Fruit fly (Drosophila melanogaster) whole organism, embryonic: ENCODE measurements around the gene Oatp74D.
A peak's percentile ranks its signal among the peaks of the same experiment; 100 is the strongest.

Source experiments
- Adf1 ChIP-seq: fragments of 200-800 bp; sonication (Bioruptor generic); IDR thresholded peaks from 2 replicates; pipeline ENCODE4 v1.3.6; 2022; ENCODE audit warnings: missing biosample characterization, missing genetic modification characterization
- B-H1 ChIP-seq: fragments of 200-800 bp; sonication (Bioruptor generic); IDR thresholded peaks from 3 replicates; pipeline ENCODE4 v1.3.6; 2022; ENCODE audit warnings: missing biosample characterization, missing genetic modification characterization
- CG10979 ChIP-seq: fragments of 200-800 bp; sonication (Bioruptor generic); optimal IDR thresholded peaks from 2 replicates; lab custom pipeline; 2018; ENCODE audit warnings: missing biosample characterization, mild to moderate bottlenecking, missing genetic modification characterization, moderate library complexity
- CG12104 ChIP-seq: fragments of 200-800 bp; sonication (Bioruptor generic); optimal IDR thresholded peaks from 3 replicates; lab custom pipeline; 2016; ENCODE audit warnings: missing biosample characterization, missing genetic modification characterization
- CG12942 ChIP-seq: fragments of 200-800 bp; sonication (Bioruptor generic); optimal IDR thresholded peaks from 3 replicates; lab custom pipeline; 2016; ENCODE audit warnings: missing biosample characterization, missing genetic modification characterization
- CG13775 ChIP-seq: fragments of 200-800 bp; sonication (Bioruptor generic); optimal IDR thresholded peaks from 3 replicates; lab custom pipeline; 2017; ENCODE audit warnings: missing biosample characterization, mild to moderate bottlenecking, missing genetic modification characterization
- CG13894 ChIP-seq: fragments of 200-800 bp; sonication (Bioruptor generic); optimal IDR thresholded peaks from 3 replicates; lab custom pipeline; 2018; ENCODE audit warnings: missing biosample characterization, mild to moderate bottlenecking, missing genetic modification characterization, moderate library complexity
- CG14441 ChIP-seq: fragments of 200-800 bp; sonication (Bioruptor generic); IDR thresholded peaks from 2 replicates; pipeline ENCODE4 v1.3.6; 2022; ENCODE audit warnings: missing biosample characterization, missing genetic modification characterization
- CG14710 ChIP-seq: fragments of 200-800 bp; sonication (Bioruptor generic); optimal IDR thresholded peaks from 3 replicates; lab custom pipeline; 2019; ENCODE audit warnings: missing biosample characterization, mild to moderate bottlenecking, missing genetic modification characterization, moderate library complexity
- CG16815 ChIP-seq: fragments of 200-800 bp; sonication (Bioruptor generic); optimal IDR thresholded peaks from 3 replicates; lab custom pipeline; 2017; ENCODE audit warnings: missing biosample characterization, mild to moderate bottlenecking, missing genetic modification characterization
- CG17829 ChIP-seq: fragments of 200-800 bp; optimal IDR thresholded peaks from 2 replicates; lab custom pipeline; 2019; ENCODE audit warnings: missing biosample characterization, mild to moderate bottlenecking, missing genetic modification characterization, moderate library complexity
- CG18011 ChIP-seq: fragments of 200-800 bp; sonication (Bioruptor generic); optimal IDR thresholded peaks from 2 replicates; lab custom pipeline; 2017; ENCODE audit warnings: missing biosample characterization, missing genetic modification characterization, mild to moderate bottlenecking, moderate library complexity, missing genotype
- CG18599 ChIP-seq: fragments of 200-800 bp; sonication (Bioruptor generic); optimal IDR thresholded peaks from 3 replicates; lab custom pipeline; 2017; ENCODE audit warnings: missing biosample characterization, missing genetic modification characterization, mild to moderate bottlenecking, moderate library complexity, missing genetic modification reagents
- CG18619 ChIP-seq: fragments of 200-800 bp; sonication (Bioruptor generic); optimal IDR thresholded peaks from 3 replicates; lab custom pipeline; 2017; ENCODE audit warnings: missing biosample characterization, mild to moderate bottlenecking, missing genetic modification characterization
- CG2712 ChIP-seq: fragments of 200-800 bp; optimal IDR thresholded peaks from 3 replicates; lab custom pipeline; 2019; ENCODE audit warnings: missing biosample characterization, mild to moderate bottlenecking, missing genetic modification characterization, moderate library complexity
- CG32532 ChIP-seq: fragments of 200-800 bp; sonication (Bioruptor generic); IDR thresholded peaks from 2 replicates; pipeline ENCODE4 v1.3.6; 2022; ENCODE audit warnings: missing biosample characterization, missing genetic modification characterization
- CG4617 ChIP-seq: fragments of 200-800 bp; sonication (Bioruptor generic); optimal IDR thresholded peaks from 3 replicates; lab custom pipeline; 2016; ENCODE audit warnings: missing biosample characterization, missing genetic modification characterization, borderline replicate concordance
- CG6683 ChIP-seq: fragments of 200-800 bp; sonication (Bioruptor generic); optimal IDR thresholded peaks from 2 replicates; lab custom pipeline; 2017; ENCODE audit warnings: missing biosample characterization, mild to moderate bottlenecking, missing genetic modification characterization, missing genetic modification reagents
- CG7745 ChIP-seq: fragments of 200-800 bp; sonication (Bioruptor generic); optimal IDR thresholded peaks from 2 replicates; lab custom pipeline; 2018; ENCODE audit warnings: missing biosample characterization, mild to moderate bottlenecking, missing genetic modification characterization, moderate library complexity
- D19B ChIP-seq: fragments of 200-800 bp; sonication (Bioruptor generic); optimal IDR thresholded peaks from 2 replicates; lab custom pipeline; 2017; ENCODE audit warnings: missing biosample characterization, mild to moderate bottlenecking, missing genetic modification characterization
- H15 ChIP-seq: fragments of 200-800 bp; sonication (Bioruptor generic); IDR thresholded peaks from 3 replicates; pipeline ENCODE4 v1.3.6; 2022; ENCODE audit warnings: missing biosample characterization, missing genetic modification characterization
- Hey ChIP-seq: fragments of 200-800 bp; sonication (Bioruptor generic); optimal IDR thresholded peaks from 3 replicates; lab custom pipeline; 2018; ENCODE audit warnings: missing biosample characterization, mild to moderate bottlenecking, missing genetic modification characterization
- Lhr ChIP-seq: fragments of 200-800 bp; sonication (Bioruptor generic); optimal IDR thresholded peaks from 3 replicates; lab custom pipeline; 2017; ENCODE audit warnings: mild to moderate bottlenecking, missing biosample characterization, missing genetic modification reagents, missing genetic modification characterization
- PHDP ChIP-seq: fragments of 200-800 bp; sonication (Bioruptor generic); optimal IDR thresholded peaks from 3 replicates; lab custom pipeline; 2018; ENCODE audit warnings: missing biosample characterization, mild to moderate bottlenecking, missing genetic modification characterization, moderate library complexity
- al ChIP-seq: fragments of 200-800 bp; sonication (Bioruptor generic); IDR thresholded peaks from 2 replicates; pipeline ENCODE4 v1.3.6; 2022; ENCODE audit warnings: missing biosample characterization, missing genetic modification characterization
- amos ChIP-seq: fragments of 200-800 bp; sonication (Bioruptor generic); IDR thresholded peaks from 2 replicates; pipeline ENCODE4 v1.3.6; 2022; ENCODE audit warnings: missing biosample characterization, missing genetic modification characterization; ENCODE audit not compliant: partially characterized antibody
- az2 ChIP-seq: fragments of 200-800 bp; sonication (Bioruptor generic); optimal IDR thresholded peaks from 3 replicates; lab custom pipeline; 2016; ENCODE audit warnings: missing biosample characterization, missing genetic modification characterization
- bowl ChIP-seq: fragments of 200-800 bp; sonication (Bioruptor generic); IDR thresholded peaks from 2 replicates; pipeline ENCODE4 v1.3.6; 2022; ENCODE audit warnings: missing biosample characterization, missing genetic modification characterization
- da ChIP-seq: fragments of 200-800 bp; sonication (Bioruptor generic); optimal IDR thresholded peaks from 2 replicates; lab custom pipeline; 2016; ENCODE audit warnings: missing biosample characterization, missing genetic modification characterization
- dmrt11E ChIP-seq: fragments of 200-800 bp; sonication (Bioruptor generic); optimal IDR thresholded peaks from 3 replicates; lab custom pipeline; 2018; ENCODE audit warnings: missing biosample characterization, mild to moderate bottlenecking, missing genetic modification characterization, moderate library complexity
- dmrt99B ChIP-seq: fragments of 200-800 bp; sonication (Bioruptor generic); optimal IDR thresholded peaks from 2 replicates; lab custom pipeline; 2018; ENCODE audit warnings: missing biosample characterization, mild to moderate bottlenecking, missing genetic modification characterization, moderate library complexity
- gcm ChIP-seq: fragments of 200-800 bp; sonication (Bioruptor generic); optimal IDR thresholded peaks from 2 replicates; lab custom pipeline; 2019; ENCODE audit warnings: missing biosample characterization, mild to moderate bottlenecking, missing genetic modification characterization, moderate library complexity
- gem ChIP-seq: fragments of 200-800 bp; sonication (Bioruptor generic); optimal IDR thresholded peaks from 2 replicates; lab custom pipeline; 2019; ENCODE audit warnings: missing biosample characterization, mild to moderate bottlenecking, missing genetic modification characterization, moderate library complexity
- grau ChIP-seq: fragments of 200-800 bp; optimal IDR thresholded peaks from 3 replicates; lab custom pipeline; 2019; ENCODE audit warnings: missing biosample characterization, mild to moderate bottlenecking, missing genetic modification characterization, moderate library complexity
- gro ChIP-seq: fragments of 200-800 bp; sonication (Bioruptor generic); optimal IDR thresholded peaks from 2 replicates; lab custom pipeline; 2016; ENCODE audit warnings: missing biosample characterization, missing genetic modification characterization
- hkb ChIP-seq, 2 experiments: fragments of 200-800 bp in 1 of 2; fragments of >200 bp in 1 of 2; sonication (Bioruptor generic) in 1 of 2; IDR thresholded peaks in 1 of 2; optimal IDR thresholded peaks in 1 of 2; 2 replicates each; pipeline versions ENCODE4 v1.3.6 to Lab custom; 2017 to 2022; ENCODE audit warnings: missing biosample characterization in 1 of 2, missing genetic modification characterization in 1 of 2
- ind ChIP-seq: fragments of 200-800 bp; sonication (Bioruptor generic); optimal IDR thresholded peaks from 3 replicates; lab custom pipeline; 2016; ENCODE audit warnings: missing biosample characterization, missing genetic modification characterization
- kay ChIP-seq: fragments of 200-800 bp; sonication (Bioruptor generic); optimal IDR thresholded peaks from 2 replicates; lab custom pipeline; 2016; ENCODE audit warnings: missing biosample characterization, missing genetic modification characterization
- lilli ChIP-seq: fragments of 200-800 bp; sonication (Bioruptor generic); optimal IDR thresholded peaks from 3 replicates; lab custom pipeline; 2016; ENCODE audit warnings: missing biosample characterization, missing genetic modification characterization
- lmd ChIP-seq: fragments of 200-800 bp; sonication (Bioruptor generic); IDR thresholded peaks from 2 replicates; pipeline ENCODE4 v1.3.6; 2022; ENCODE audit warnings: missing biosample characterization, missing genetic modification characterization
- nmo ChIP-seq: fragments of 200-800 bp; sonication (Bioruptor generic); optimal IDR thresholded peaks from 2 replicates; lab custom pipeline; 2018; ENCODE audit warnings: missing biosample characterization, mild to moderate bottlenecking, missing genetic modification characterization, moderate library complexity
- oc ChIP-seq: fragments of 200-800 bp; sonication (Bioruptor generic); optimal IDR thresholded peaks from 2 replicates; lab custom pipeline; 2018; ENCODE audit warnings: missing biosample characterization, mild to moderate bottlenecking, missing genetic modification characterization, moderate library complexity
- p53 ChIP-seq: fragments of 200-800 bp; sonication (Bioruptor generic); optimal IDR thresholded peaks from 2 replicates; lab custom pipeline; 2016; ENCODE audit warnings: missing biosample characterization, missing genetic modification characterization
- ranshi ChIP-seq: fragments of 200-800 bp; sonication (Bioruptor generic); IDR thresholded peaks from 2 replicates; pipeline ENCODE4 v1.3.6; 2022; ENCODE audit warnings: missing biosample characterization, missing genetic modification characterization
- slp2 ChIP-seq: fragments of 200-800 bp; sonication (Bioruptor generic); optimal IDR thresholded peaks from 2 replicates; lab custom pipeline; 2016; ENCODE audit warnings: missing biosample characterization, missing genetic modification characterization
- stc ChIP-seq: fragments of 200-800 bp; sonication (Bioruptor generic); IDR thresholded peaks from 2 replicates; pipeline ENCODE4 v1.3.6; 2022; ENCODE audit warnings: missing biosample characterization, missing genetic modification characterization
- vnd ChIP-seq: fragments of 200-800 bp; sonication (Bioruptor generic); IDR thresholded peaks from 3 replicates; pipeline ENCODE4 v1.3.6; 2022; ENCODE audit warnings: missing biosample characterization, missing genetic modification characterization; ENCODE audit not compliant: partially characterized antibody
- z ChIP-seq: fragments of 200-800 bp; sonication (Bioruptor generic); IDR thresholded peaks from 3 replicates; pipeline ENCODE4 v1.3.6; 2022; ENCODE audit warnings: missing biosample characterization, missing genetic modification characterization

Gene Oatp74D

DNA sequence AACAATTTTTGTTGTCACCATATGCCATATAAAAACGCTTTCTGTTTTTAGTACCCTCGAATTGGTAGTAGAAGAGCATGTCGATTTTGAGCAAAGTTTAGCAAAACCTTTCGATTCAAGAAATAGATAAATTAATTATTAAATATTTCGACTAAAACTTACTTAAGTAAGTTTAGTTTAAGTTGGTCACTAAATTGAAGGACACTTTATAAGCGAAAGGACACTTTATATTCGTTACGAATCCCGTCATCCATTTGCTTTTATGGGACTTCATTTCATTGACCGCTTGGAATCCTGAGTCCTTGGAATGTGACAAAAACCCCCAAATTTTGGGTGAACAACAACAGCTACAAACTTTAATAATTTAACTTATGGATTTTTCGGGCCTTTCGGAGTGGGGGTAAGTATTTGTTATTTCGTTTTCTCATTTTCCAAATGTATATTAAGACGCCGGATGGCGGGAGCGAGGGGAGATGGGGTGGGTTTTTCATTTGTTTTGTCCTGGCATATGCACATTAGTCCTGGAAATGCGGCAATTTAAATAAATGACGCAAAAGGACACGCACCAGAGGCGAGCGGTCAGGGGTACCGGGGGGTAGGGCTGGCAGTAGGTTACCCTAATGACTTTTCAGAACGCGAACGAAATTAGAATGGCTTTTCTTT, 27.9 kb upstream of the Oatp74D start (continued):
- TF ChIP-seq dmrt11E (tag; lab: Kevin White, UChicago) (peak; percentile 42), slp2 (no peak), CG12942 (GFP tag; lab: Kevin White, UChicago) (peak; percentile 3), vnd (GFP tag; lab: Robert Waterston, UW) (no peak), CG13775 (GFP tag; lab: Kevin White, UChicago) (peak; percentile 7), grau (tag; lab: Kevin White, UChicago) (peak; percentile 48), bowl (GFP tag; lab: Robert Waterston, UW) (no peak), Adf1 (GFP tag; lab: Robert Waterston, UW) (no peak), CG13894 (tag; lab: Kevin White, UChicago) (no peak), da (no peak), CG10979 (peak; percentile 40), gro (no peak), hkb (optimal IDR thresholded peaks at IDR 0.05; lab: Kevin White, UChicago) (no peak), hkb (GFP tag; IDR thresholded peaks at IDR 0.05; lab: Robert Waterston, UW) (peak; percentile 59; the same call in 1 of the 2 replicates), CG18011 (no peak), az2 (peak; percentile 20), kay (no peak), CG12104 (GFP tag; lab: Kevin White, UChicago) (no peak), oc (peak; percentile 15), Hey (tag; lab: Kevin White, UChicago) (no peak), al (GFP tag; lab: Robert Waterston, UW) (no peak), p53 (GFP tag; lab: Kevin White, UChicago) (no peak), CG4617 (no peak), CG2712 (tag; lab: Kevin White, UChicago) (peak; percentile 66), nmo (peak; percentile 20), ind (GFP tag; lab: Kevin White, UChicago) (peak; percentile 7), ranshi (GFP tag; lab: Robert Waterston, UW) (no peak; the same call in 1 of the 2 replicates), Lhr (GFP tag; lab: Kevin White, UChicago) (no peak), gem (tag; lab: Kevin White, UChicago) (peak; percentile 63), z (GFP tag; lab: Robert Waterston, UW) (no peak), amos (GFP tag; lab: Robert Waterston, UW) (no peak), CG7745 (no peak), PHDP (peak; percentile 29), lmd (GFP tag; lab: Robert Waterston, UW) (0 out of 2 replicates have a peak, but pooled peaks have one; percentile 17), B-H1 (GFP tag; lab: Robert Waterston, UW) (peak; percentile 22; the same call in 1 of the 3 replicates), stc (GFP tag; lab: Robert Waterston, UW) (no peak), lilli (GFP tag; lab: Kevin White, UChicago) (peak; percentile 28), CG6683 (peak; percentile 11), CG32532 (GFP tag; lab: Robert Waterston, UW) (peak; percentile 12; the same call in 1 of the 2 replicates), dmrt99B (peak; percentile 48), CG18599 (GFP tag; lab: Kevin White, UChicago) (peak; percentile 69), CG18619 (GFP tag; lab: Kevin White, UChicago) (peak; percentile 0), gcm (no peak), D19B (GFP tag; lab: Kevin White, UChicago) (peak; percentile 59), CG14441 (peak; percentile 45; the same call in 1 of the 2 replicates), CG14710 (tag; lab: Kevin White, UChicago) (peak; percentile 18), CG16815 (GFP tag; lab: Kevin White, UChicago) (peak; percentile 3), H15 (GFP tag; lab: Robert Waterston, UW) (0 out of 3 replicates have a peak, but pooled peaks have one; percentile 34), CG17829 (tag; lab: Kevin White, UChicago) (peak; percentile 38)
